Worm (Caenorhabditis elegans): ENCODE measurements around the gene Y57G11C.3.

Y57G11C.3 gene

DNA sequence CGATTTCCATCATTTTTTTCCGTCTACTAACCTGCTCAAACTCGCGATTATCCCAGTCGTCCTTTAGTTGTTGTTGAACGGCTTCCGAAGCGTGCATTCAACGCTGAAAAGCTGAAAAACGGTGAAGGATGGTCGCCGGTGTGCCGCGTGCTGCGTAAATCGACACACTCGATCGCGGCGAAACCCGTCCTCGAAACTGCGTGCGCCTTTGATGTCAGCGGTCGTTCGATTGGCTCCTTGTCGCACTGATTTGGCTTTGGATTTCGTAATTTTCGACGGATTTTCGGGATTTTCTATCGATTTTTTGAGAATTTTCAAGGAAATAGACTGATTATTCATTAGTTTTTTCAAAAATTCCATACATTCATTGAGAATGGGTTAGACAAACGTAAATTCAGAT, 29.4 kb downstream of the Y57G11C.3 start, which contains the start of the genes Y57G11C.1147 and nuo-3:
Gene Y57G11C.1147, minus strand, starts transcription at position 161 of the 400 bp plus-strand sequence.
Gene nuo-3, minus strand, starts transcription at position 191 of the 400 bp plus-strand sequence.
- TF ChIP-seq elt-1 (tag; optimal IDR thresholded peaks at IDR 0.05), result no peak
- peak; percentile 22 for TF ChIP-seq C34F6.9 (tag; optimal IDR thresholded peaks at IDR 0.05)
- peak; percentile 22 for TF ChIP-seq nhr-129 (tag; optimal IDR thresholded peaks at IDR 0.05)
- TF ChIP-seq R02D3.7 (tag; optimal IDR thresholded peaks at IDR 0.05), result peak; percentile 10
- peak; percentile 3 for TF ChIP-seq lin-11 (tag; optimal IDR thresholded peaks at IDR 0.05)
- TF ChIP-seq blmp-1 (tag; optimal IDR thresholded peaks at IDR 0.05; ENCODE audit: insufficient read depth), result no peak
- no peak for TF ChIP-seq nhr-21 (tag; optimal IDR thresholded peaks at IDR 0.05)
- peak; percentile 55 for TF ChIP-seq unc-55 (GFP tag; optimal IDR thresholded peaks at IDR 0.05)

DNA sequence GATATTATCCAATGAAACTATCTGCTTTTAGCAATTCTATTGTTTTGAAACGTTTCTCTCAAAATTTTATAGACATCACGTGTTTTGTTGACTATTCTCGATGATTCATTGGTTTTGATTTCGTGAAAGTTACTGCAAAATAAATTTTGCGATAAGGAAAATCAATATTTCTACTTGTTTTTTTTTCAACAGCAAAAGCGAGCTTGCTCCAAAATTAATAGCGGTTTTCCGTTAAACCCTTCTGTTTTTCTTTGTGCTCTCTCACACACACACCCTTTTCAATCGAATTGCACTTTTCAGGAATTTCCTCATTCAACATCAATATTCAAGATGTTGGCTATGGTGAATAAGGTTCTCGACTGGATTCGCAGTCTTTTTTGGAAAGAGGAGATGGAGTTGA, 29.8 kb downstream of the Y57G11C.3 start, which contains the start of gene arl-8:
Gene arl-8, plus strand, starts transcription at position 301 of the 400 bp plus-strand sequence.
- TF ChIP-seq ama-1 (optimal IDR thresholded peaks at IDR 0.05) (peak; percentile 17), mbf-1 (tag; optimal IDR thresholded peaks at IDR 0.05) (no peak)

DNA sequence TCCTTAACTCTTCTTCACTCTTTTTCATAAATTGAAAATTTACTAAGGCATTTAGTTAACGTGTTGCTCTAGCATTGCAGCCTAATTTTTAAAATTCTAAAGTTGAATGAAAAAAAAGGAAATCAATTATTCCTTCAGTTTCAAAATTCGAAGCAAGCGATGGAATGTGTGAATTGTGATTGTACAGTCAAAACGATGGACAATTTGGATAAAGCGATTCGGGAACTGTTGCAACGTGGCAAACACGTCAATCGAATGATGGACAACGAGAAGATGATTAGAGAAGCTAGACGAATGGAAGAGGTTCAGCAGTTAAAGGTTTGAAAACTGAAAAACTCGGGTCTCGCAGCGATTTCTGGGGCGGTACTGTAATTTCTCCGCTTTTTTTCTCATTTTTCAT, 31.2 kb downstream of the Y57G11C.3 start, which contains the start of gene Y57G11C.14:
Gene Y57G11C.14, plus strand, starts transcription at position 126 of the 400 bp plus-strand sequence.
- TF ChIP-seq ztf-11 (tag; optimal IDR thresholded peaks at IDR 0.05) (no peak), fos-1 (tag; optimal IDR thresholded peaks at IDR 0.05) (no peak)

DNA sequence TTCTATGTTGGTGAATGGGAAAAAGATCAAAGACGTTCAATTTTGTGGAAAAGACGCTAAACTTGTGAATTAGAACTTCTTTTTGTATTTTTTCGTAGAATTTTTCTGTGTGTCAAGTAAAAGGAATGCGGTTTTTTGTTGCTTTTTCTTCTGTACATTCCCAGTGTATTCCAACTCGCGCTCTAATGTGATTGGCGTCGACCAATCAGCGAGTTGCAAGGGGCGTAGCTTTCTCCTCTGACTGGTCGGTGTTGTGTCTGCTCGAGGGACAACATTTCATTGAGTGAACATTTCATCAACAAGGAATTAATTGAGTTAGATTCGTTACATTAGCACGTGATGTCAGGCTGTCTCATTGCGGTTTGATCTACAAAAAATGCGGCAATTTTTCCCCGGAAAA, 32.9 kb downstream of the Y57G11C.3 start:
- TF ChIP-seq nhr-10 (tag; optimal IDR thresholded peaks at IDR 0.05) (no peak), sma-9 (GFP tag; optimal IDR thresholded peaks at IDR 0.05) (no peak), sma-9 (tag; optimal IDR thresholded peaks at IDR 0.05) (no peak), lin-39 (tag; optimal IDR thresholded peaks at IDR 0.05) (no peak), nhr-12 (tag; optimal IDR thresholded peaks at IDR 0.05) (no peak), egl-27 (tag; optimal IDR thresholded peaks at IDR 0.05) (no peak), lin-11 (tag; optimal IDR thresholded peaks at IDR 0.05) (no peak), ztf-4 (tag; optimal IDR thresholded peaks at IDR 0.05) (no peak), sem-4 (tag; optimal IDR thresholded peaks at IDR 0.05) (no peak), nhr-25 (tag; optimal IDR thresholded peaks at IDR 0.05) (no peak), nhr-237 (tag; optimal IDR thresholded peaks at IDR 0.05) (no peak), zag-1 (tag; optimal IDR thresholded peaks at IDR 0.05) (no peak), mab-5 (tag; optimal IDR thresholded peaks at IDR 0.05) (no peak), lin-13 (GFP tag; optimal IDR thresholded peaks at IDR 0.05) (no peak), crh-2 (tag; optimal IDR thresholded peaks at IDR 0.05) (no peak), ceh-16 (tag; optimal IDR thresholded peaks at IDR 0.05) (no peak), fos-1 (tag; optimal IDR thresholded peaks at IDR 0.05) (no peak), lsy-2 (tag; optimal IDR thresholded peaks at IDR 0.05) (no peak), nhr-11 (tag; optimal IDR thresholded peaks at IDR 0.05) (no peak)

DNA sequence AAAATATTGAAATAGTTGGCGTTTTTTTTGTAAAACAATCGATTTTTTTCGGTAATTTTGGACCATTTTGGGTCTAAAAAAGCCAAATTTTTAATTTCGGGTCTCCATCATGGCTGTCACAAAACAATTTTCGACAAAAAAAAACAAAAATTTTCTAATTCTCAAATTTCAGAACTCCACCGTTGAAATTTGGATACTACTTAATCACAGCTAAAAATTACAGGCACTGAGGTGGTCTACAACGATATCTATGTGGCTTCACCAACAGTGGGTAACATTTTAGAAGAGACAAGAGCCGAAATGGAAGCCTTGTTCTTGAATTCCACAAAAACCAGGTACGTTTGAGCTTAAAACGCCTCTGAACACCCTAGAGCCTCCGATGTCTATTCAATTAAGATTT, 34.3 kb downstream of the Y57G11C.3 start, which contains the start of gene Y57G11C.1142:
Gene Y57G11C.1142, plus strand, starts transcription at position 301 of the 400 bp plus-strand sequence.
- TF ChIP-seq ztf-11 (tag; optimal IDR thresholded peaks at IDR 0.05) (no peak), snpc-4 (tag; optimal IDR thresholded peaks at IDR 0.05) (no peak), alr-1 (tag; optimal IDR thresholded peaks at IDR 0.05) (no peak), lin-11 (tag; optimal IDR thresholded peaks at IDR 0.05) (no peak), sma-3 (GFP tag; optimal IDR thresholded peaks at IDR 0.05) (no peak), nhr-25 (tag; optimal IDR thresholded peaks at IDR 0.05) (no peak), sem-4 (tag; optimal IDR thresholded peaks at IDR 0.05) (no peak)

DNA sequence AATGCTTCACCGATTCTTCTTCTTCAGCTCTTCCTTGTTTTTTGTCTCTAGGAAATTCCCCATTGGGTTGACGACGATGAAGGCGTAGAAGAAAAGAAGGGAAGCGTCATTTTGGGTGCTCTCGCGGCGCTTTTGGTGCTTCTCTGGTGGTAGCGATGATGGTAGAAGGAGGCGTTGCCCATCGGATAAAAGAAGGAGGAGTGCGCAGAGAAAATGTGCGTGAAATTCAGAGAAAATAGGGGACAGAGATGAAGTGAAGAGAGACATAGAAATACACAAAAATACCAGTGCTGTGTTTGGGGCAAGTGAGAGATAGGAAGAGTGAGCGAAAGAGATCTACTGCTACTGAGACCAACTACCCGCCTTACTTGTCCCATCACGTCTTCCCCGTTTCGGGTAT, 38.9 kb downstream of the Y57G11C.3 start, which contains the start of gene oig-5:
Gene oig-5, plus strand, starts transcription at position 301 of the 400 bp plus-strand sequence.
- TF ChIP-seq peb-1 (tag; optimal IDR thresholded peaks at IDR 0.05) (no peak), snpc-4 (tag; optimal IDR thresholded peaks at IDR 0.05) (no peak), ztf-1 (GFP tag; conservative IDR thresholded peaks at IDR 0.05) (no peak), zag-1 (tag; optimal IDR thresholded peaks at IDR 0.05) (no peak), nhr-11 (tag; optimal IDR thresholded peaks at IDR 0.05) (no peak), mab-5 (tag; optimal IDR thresholded peaks at IDR 0.05) (no peak), ceh-82 (tag; optimal IDR thresholded peaks at IDR 0.05) (no peak), ztf-4 (tag; optimal IDR thresholded peaks at IDR 0.05) (no peak), ceh-16 (tag; optimal IDR thresholded peaks at IDR 0.05) (no peak), skn-1 (tag; optimal IDR thresholded peaks at IDR 0.05) (no peak), unc-62 (GFP tag; optimal IDR thresholded peaks at IDR 0.05) (no peak), lin-13 (GFP tag; optimal IDR thresholded peaks at IDR 0.05) (no peak), alr-1 (tag; optimal IDR thresholded peaks at IDR 0.05) (no peak), egl-27 (tag; optimal IDR thresholded peaks at IDR 0.05) (no peak), sem-4 (tag; optimal IDR thresholded peaks at IDR 0.05) (no peak), ama-1 (optimal IDR thresholded peaks at IDR 0.05) (no peak), crh-2 (tag; optimal IDR thresholded peaks at IDR 0.05) (no peak), unc-55 (GFP tag; optimal IDR thresholded peaks at IDR 0.05) (no peak), nhr-237 (tag; optimal IDR thresholded peaks at IDR 0.05) (no peak)

Measured in whole organism, L2 larva.